Worm (Caenorhabditis elegans) whole organism, L1 larva: ENCODE measurements around the gene srh-149.

Experiments used
- ces-1 ChIP-seq: fragments of 150-350 bp; optimal IDR thresholded peaks from 2 replicates; lab custom pipeline; 2014; ENCODE audit warnings: missing biosample characterization, missing genetic modification reagents, missing genetic modification characterization
- dpl-1 ChIP-seq, 3 experiments: fragments of 150-350 bp in 2 of 3; sonication (generic microtip) in 1 of 3; optimal IDR thresholded peaks; 2 replicates each; lab custom pipeline; 2014 to 2017; ENCODE audit warnings: missing biosample characterization in 3 of 3, missing genetic modification characterization in 3 of 3, missing genetic modification reagents in 3 of 3
- fos-1 ChIP-seq: fragments of 150-350 bp; optimal IDR thresholded peaks from 2 replicates; lab custom pipeline; 2014; ENCODE audit warnings: missing biosample characterization, missing genetic modification characterization
- hlh-17 ChIP-seq: fragments of 200-800 bp; sonication (Bioruptor generic); optimal IDR thresholded peaks from 2 replicates; lab custom pipeline; 2018; ENCODE audit warnings: missing genetic modification characterization, mild to moderate bottlenecking, missing compliant biosample characterization, moderate library complexity, borderline replicate concordance
- mdl-1 ChIP-seq, 2 experiments: fragments of 150-350 bp; optimal IDR thresholded peaks; 2 replicates each; lab custom pipeline; 2014 to 2017; ENCODE audit warnings: missing biosample characterization in 2 of 2, missing genetic modification characterization in 2 of 2, inconsistent platforms in 1 of 2
- nhr-11 ChIP-seq: fragments of 150-350 bp; optimal IDR thresholded peaks from 2 replicates; lab custom pipeline; 2014; ENCODE audit warnings: missing biosample characterization, missing genetic modification characterization
- nhr-90 ChIP-seq: sonication (generic microtip); optimal IDR thresholded peaks from 2 replicates; lab custom pipeline; 2016; ENCODE audit warnings: mild to moderate bottlenecking, missing genetic modification characterization, missing compliant biosample characterization; ENCODE audit not compliant: poor library complexity
- sox-4 ChIP-seq: sonication (generic microtip); optimal IDR thresholded peaks from 2 replicates; lab custom pipeline; 2016; ENCODE audit warnings: missing genetic modification characterization, missing compliant biosample characterization
- unc-62 ChIP-seq: fragments of 150-350 bp; optimal IDR thresholded peaks from 2 replicates; lab custom pipeline; 2014; ENCODE audit warnings: missing biosample characterization, missing genetic modification reagents, missing genetic modification characterization
- zag-1 ChIP-seq: fragments of 150-350 bp; optimal IDR thresholded peaks from 2 replicates; lab custom pipeline; 2014; ENCODE audit warnings: missing biosample characterization, missing genetic modification characterization
- ztf-4 ChIP-seq: fragments of 150-350 bp; optimal IDR thresholded peaks from 2 replicates; lab custom pipeline; 2014; ENCODE audit warnings: missing biosample characterization, missing genetic modification characterization

ce11 chrV:15817746-15818145 lies 23.2 kb downstream of the srh-149 start, which contains the start of gene abf-3:
- TF ChIP-seq mdl-1 (tag; optimal IDR thresholded peaks at IDR 0.05; lab: Kevin White, UChicago) (no peak), sox-4 (tag; lab: Kevin White, UChicago) (no peak), hlh-17 (GFP tag; lab: Kevin White, UChicago) (no peak), fos-1 (tag; lab: Kevin White, UChicago) (no peak), dpl-1 (GFP tag; optimal IDR thresholded peaks at IDR 0.05; lab: Kevin White, UChicago) (no peak), ztf-4 (tag; lab: Kevin White, UChicago) (no peak), zag-1 (no peak), unc-62 (GFP tag; lab: Kevin White, UChicago) (no peak), ces-1 (GFP tag; lab: Kevin White, UChicago) (no peak), nhr-11 (no peak), nhr-90 (tag; lab: Kevin White, UChicago) (no peak)
